Worm (Caenorhabditis elegans) whole organism, L1 larva: ENCODE measurements around the gene clik-2.

Source experiments
- C04F5.9 ChIP-seq: sonication (generic microtip); optimal IDR thresholded peaks from 2 replicates; lab custom pipeline; 2016; ENCODE audit warnings: missing genetic modification characterization, missing compliant biosample characterization
- aha-1 ChIP-seq: fragments of 150-350 bp; optimal IDR thresholded peaks from 2 replicates; lab custom pipeline; 2014; ENCODE audit warnings: missing biosample characterization, missing genetic modification characterization
- aly-2 ChIP-seq: fragments of 150-350 bp; optimal IDR thresholded peaks from 2 replicates; lab custom pipeline; 2014; ENCODE audit warnings: missing biosample characterization, missing genetic modification characterization
- ama-1 ChIP-seq: fragments of 150-350 bp; optimal IDR thresholded peaks from 2 replicates; lab custom pipeline; 2014
- ceh-63 ChIP-seq: fragments of 200-800 bp; sonication (Bioruptor generic); optimal IDR thresholded peaks from 2 replicates; lab custom pipeline; 2018; ENCODE audit warnings: mild to moderate bottlenecking, missing genetic modification characterization, missing compliant biosample characterization
- ceh-82 ChIP-seq, 3 experiments: fragments of 150-350 bp in 1 of 3; sonication (generic microtip) in 2 of 3; optimal IDR thresholded peaks; 2 replicates each; lab custom pipeline; 2014 to 2017; ENCODE audit warnings: missing biosample characterization in 3 of 3, missing genetic modification characterization in 3 of 3
- ceh-90 ChIP-seq: sonication (generic microtip); optimal IDR thresholded peaks from 2 replicates; lab custom pipeline; 2016; ENCODE audit warnings: missing genetic modification characterization, missing compliant biosample characterization
- ces-1 ChIP-seq: fragments of 150-350 bp; optimal IDR thresholded peaks from 2 replicates; lab custom pipeline; 2014; ENCODE audit warnings: missing biosample characterization, missing genetic modification reagents, missing genetic modification characterization
- dsc-1 ChIP-seq: sonication (generic microtip); optimal IDR thresholded peaks from 2 replicates; lab custom pipeline; 2016; ENCODE audit warnings: mild to moderate bottlenecking, missing genetic modification characterization, missing compliant biosample characterization
- efl-1 ChIP-seq, 4 experiments: fragments of 150-350 bp; optimal IDR thresholded peaks in 3 of 4; peaks in 1 of 4; 1 replicate in 1 of 4; 2 replicates in 3 of 4; lab custom pipeline; 2014; ENCODE audit warnings: missing biosample characterization in 2 of 4, missing genetic modification characterization in 2 of 4, missing genetic modification reagents in 2 of 4
- efl-3 ChIP-seq: fragments of 200-800 bp; sonication (Bioruptor generic); optimal IDR thresholded peaks from 2 replicates; lab custom pipeline; 2018; ENCODE audit warnings: mild to moderate bottlenecking, missing genetic modification characterization, missing compliant biosample characterization
- egl-13 ChIP-seq: sonication (generic microtip); optimal IDR thresholded peaks from 2 replicates; lab custom pipeline; 2016; ENCODE audit warnings: missing genotype, missing genetic modification reagents, missing genetic modification characterization, missing compliant biosample characterization
- elt-2 ChIP-seq: sonication (generic microtip); optimal IDR thresholded peaks from 2 replicates; lab custom pipeline; 2016; ENCODE audit warnings: missing genetic modification characterization, mild to moderate bottlenecking, inconsistent platforms, missing compliant biosample characterization, missing genetic modification reagents
- elt-3 ChIP-seq, 6 experiments: fragments of 150-350 bp in 1 of 6; sonication (generic microtip); optimal IDR thresholded peaks; 2 replicates each; lab custom pipeline; 2017 to 2018; ENCODE audit warnings: missing biosample characterization in 6 of 6, missing genetic modification characterization in 6 of 6, inconsistent platforms in 1 of 6
- fos-1 ChIP-seq: fragments of 150-350 bp; optimal IDR thresholded peaks from 2 replicates; lab custom pipeline; 2014; ENCODE audit warnings: missing biosample characterization, missing genetic modification characterization
- grh-1 ChIP-seq: fragments of 200-800 bp; sonication (Bioruptor generic); IDR thresholded peaks from 2 replicates; pipeline ENCODE4 v1.3.6; 2022; ENCODE audit warnings: missing genetic modification reagents, missing genetic modification characterization, missing compliant biosample characterization
- hlh-4 ChIP-seq: sonication (generic microtip); optimal IDR thresholded peaks from 2 replicates; lab custom pipeline; 2016; ENCODE audit warnings: mild to moderate bottlenecking, missing genetic modification characterization, missing compliant biosample characterization
- irx-1 ChIP-seq: sonication (generic microtip); optimal IDR thresholded peaks from 2 replicates; lab custom pipeline; 2016; ENCODE audit warnings: missing genetic modification characterization, missing compliant biosample characterization
- isw-1 ChIP-seq: fragments of 200-800 bp; sonication (Bioruptor generic); IDR thresholded peaks from 2 replicates; pipeline ENCODE4 v1.3.6; 2022; ENCODE audit warnings: missing genetic modification characterization, missing compliant biosample characterization
- jun-1 ChIP-seq: fragments of 150-350 bp; optimal IDR thresholded peaks from 2 replicates; lab custom pipeline; 2014; ENCODE audit warnings: missing biosample characterization, missing genetic modification reagents, missing genetic modification characterization
- lin-14 ChIP-seq: fragments of 200-800 bp; sonication (Bioruptor generic); optimal IDR thresholded peaks from 2 replicates; lab custom pipeline; 2018; ENCODE audit warnings: mild to moderate bottlenecking, missing genetic modification characterization, moderate library complexity, missing compliant biosample characterization
- lin-35 ChIP-seq, 2 experiments: fragments of 150-350 bp; optimal IDR thresholded peaks; 2 replicates each; lab custom pipeline; 2014; ENCODE audit warnings: missing biosample characterization in 2 of 2, missing genetic modification characterization in 2 of 2, missing genetic modification reagents in 2 of 2
- lin-39 ChIP-seq: fragments of 150-350 bp; optimal IDR thresholded peaks from 2 replicates; lab custom pipeline; 2014; ENCODE audit warnings: missing biosample characterization, missing genetic modification reagents, missing genetic modification characterization
- lir-3 ChIP-seq: sonication (generic microtip); optimal IDR thresholded peaks from 2 replicates; lab custom pipeline; 2016; ENCODE audit warnings: mild to moderate bottlenecking, missing genetic modification characterization, moderate library complexity, missing compliant biosample characterization; ENCODE audit not compliant: poor library complexity
- mab-9 ChIP-seq: fragments of 200-800 bp; sonication (Bioruptor generic); IDR thresholded peaks from 2 replicates; pipeline ENCODE4 v1.3.6; 2022; ENCODE audit warnings: missing genetic modification reagents, missing genetic modification characterization, missing compliant biosample characterization
- mdl-1 ChIP-seq, 2 experiments: fragments of 150-350 bp; optimal IDR thresholded peaks; 2 replicates each; lab custom pipeline; 2014 to 2017; ENCODE audit warnings: missing biosample characterization in 2 of 2, missing genetic modification characterization in 2 of 2, inconsistent platforms in 1 of 2
- mep-1 ChIP-seq: fragments of 150-350 bp; optimal IDR thresholded peaks from 2 replicates; lab custom pipeline; 2014; ENCODE audit warnings: missing biosample characterization, missing genetic modification characterization
- nhr-11 ChIP-seq: fragments of 150-350 bp; optimal IDR thresholded peaks from 2 replicates; lab custom pipeline; 2014; ENCODE audit warnings: missing biosample characterization, missing genetic modification characterization
- nhr-12 ChIP-seq: sonication (generic microtip); optimal IDR thresholded peaks from 2 replicates; lab custom pipeline; 2017; ENCODE audit warnings: missing biosample characterization, missing genetic modification characterization
- nhr-19 ChIP-seq: fragments of 200-800 bp; sonication (Bioruptor generic); conservative IDR thresholded peaks from 2 replicates; pipeline ENCODE4 v1.3.6; 2022; ENCODE audit warnings: missing genetic modification characterization, missing compliant biosample characterization
- nhr-237 ChIP-seq: fragments of 150-350 bp; optimal IDR thresholded peaks from 2 replicates; lab custom pipeline; 2014; ENCODE audit warnings: missing biosample characterization, missing genetic modification characterization
- nhr-28 ChIP-seq: fragments of 150-350 bp; optimal IDR thresholded peaks from 2 replicates; lab custom pipeline; 2014; ENCODE audit warnings: missing biosample characterization, missing genetic modification characterization
- nhr-47 ChIP-seq: sonication (generic microtip); optimal IDR thresholded peaks from 2 replicates; lab custom pipeline; 2016; ENCODE audit warnings: mild to moderate bottlenecking, missing genetic modification characterization, moderate library complexity, missing compliant biosample characterization
- nhr-77 ChIP-seq: fragments of 150-350 bp; optimal IDR thresholded peaks from 2 replicates; lab custom pipeline; 2014; ENCODE audit warnings: missing biosample characterization, missing genetic modification characterization
- nhr-84 ChIP-seq: sonication (generic microtip); optimal IDR thresholded peaks from 2 replicates; lab custom pipeline; 2017; ENCODE audit warnings: missing biosample characterization, missing genetic modification characterization
- pag-3 ChIP-seq: sonication (generic microtip); optimal IDR thresholded peaks from 2 replicates; lab custom pipeline; 2017; ENCODE audit warnings: missing genetic modification characterization, mild to moderate bottlenecking, missing compliant biosample characterization, antibody characterized with exemption, borderline replicate concordance; ENCODE audit not compliant: insufficient read depth
- pax-3 ChIP-seq: fragments of 200-800 bp; sonication (Bioruptor generic); optimal IDR thresholded peaks from 2 replicates; lab custom pipeline; 2018; ENCODE audit warnings: mild to moderate bottlenecking, missing genetic modification characterization, moderate library complexity, missing compliant biosample characterization
- pqm-1 ChIP-seq: sonication (generic microtip); optimal IDR thresholded peaks from 3 replicates; lab custom pipeline; 2017; ENCODE audit warnings: missing biosample characterization, missing genetic modification characterization
- skn-1 ChIP-seq: fragments of 150-350 bp; optimal IDR thresholded peaks from 2 replicates; lab custom pipeline; 2014; ENCODE audit warnings: missing biosample characterization, missing genetic modification characterization
- snpc-4 ChIP-seq: fragments of 150-350 bp; optimal IDR thresholded peaks from 2 replicates; lab custom pipeline; 2014; ENCODE audit warnings: missing biosample characterization, missing genetic modification characterization
- sup-37 ChIP-seq: fragments of 200-800 bp; sonication (Bioruptor generic); optimal IDR thresholded peaks from 2 replicates; lab custom pipeline; 2018; ENCODE audit warnings: mild to moderate bottlenecking, missing genetic modification characterization, missing compliant biosample characterization
- unc-62 ChIP-seq: fragments of 150-350 bp; optimal IDR thresholded peaks from 2 replicates; lab custom pipeline; 2014; ENCODE audit warnings: missing biosample characterization, missing genetic modification reagents, missing genetic modification characterization
- zip-4 ChIP-seq: fragments of 200-800 bp; sonication (Bioruptor generic); optimal IDR thresholded peaks from 2 replicates; lab custom pipeline; 2018; ENCODE audit warnings: mild to moderate bottlenecking, missing genetic modification characterization, moderate library complexity, missing compliant biosample characterization
- ztf-11 ChIP-seq, 2 experiments: sonication (generic microtip); optimal IDR thresholded peaks; 2 replicates each; lab custom pipeline; 2016 to 2017; ENCODE audit warnings: missing genetic modification characterization in 2 of 2, missing biosample characterization in 1 of 2, missing compliant biosample characterization in 1 of 2
- ztf-4 ChIP-seq: fragments of 150-350 bp; optimal IDR thresholded peaks from 2 replicates; lab custom pipeline; 2014; ENCODE audit warnings: missing biosample characterization, missing genetic modification characterization

The clik-2 gene

DNA sequence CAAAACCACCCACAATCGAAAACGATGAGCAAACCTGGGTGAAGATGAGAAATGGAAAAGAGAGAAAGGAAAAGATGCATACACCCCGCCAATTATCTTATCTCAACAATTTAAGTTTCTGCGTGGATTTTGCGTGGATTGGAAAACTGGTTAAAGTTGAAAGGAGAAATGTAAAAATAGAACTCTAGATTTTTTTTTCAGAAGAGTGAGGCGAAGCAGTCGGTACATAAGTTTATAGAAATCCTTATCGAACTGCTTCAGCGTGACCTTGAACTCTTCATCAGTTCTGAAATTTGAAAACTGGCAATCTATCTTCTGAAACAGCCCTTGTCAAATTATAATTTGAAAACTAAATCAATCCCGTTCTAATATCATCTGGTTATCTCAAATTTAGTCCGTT is at the start of gene clik-2:
TSS of gene clik-2 (minus strand) at position 101 of the 400 bp plus-strand sequence.
- TF ChIP-seq nhr-12 (tag; lab: Kevin White, UChicago) (no peak), egl-13 (tag; lab: Kevin White, UChicago) (no peak), ces-1 (GFP tag; lab: Kevin White, UChicago) (no peak), aly-2 (no peak), lin-35 (GFP tag; optimal IDR thresholded peaks at IDR 0.05; lab: Kevin White, UChicago) (no peak), efl-1 (optimal IDR thresholded peaks at IDR 0.05; lab: Kevin White, UChicago) (no peak), efl-1 (GFP tag; optimal IDR thresholded peaks at IDR 0.05 in 1 of 2; lab: Kevin White, UChicago) (no peak), skn-1 (no peak), nhr-47 (tag; lab: Kevin White, UChicago) (no peak), nhr-84 (tag; lab: Kevin White, UChicago) (no peak), ceh-90 (tag; lab: Kevin White, UChicago) (no peak), dsc-1 (tag; lab: Kevin White, UChicago) (no peak)

- TF ChIP-seq mdl-1 (tag; optimal IDR thresholded peaks at IDR 0.05; lab: Kevin White, UChicago) (no peak), skn-1 (no peak), lin-39 (tag; lab: Kevin White, UChicago) (no peak), efl-3 (GFP tag; lab: Kevin White, UChicago) (no peak), nhr-11 (tag; lab: Kevin White, UChicago) (no peak), aha-1 (no peak), lin-14 (GFP tag; lab: Kevin White, UChicago) (no peak), ceh-82 (tag; optimal IDR thresholded peaks at IDR 0.05; lab: Kevin White, UChicago) (no peak), nhr-237 (tag; lab: Kevin White, UChicago) (no peak), snpc-4 (tag; lab: Kevin White, UChicago) (no peak), egl-13 (tag; lab: Kevin White, UChicago) (no peak), nhr-19 (no peak), nhr-77 (tag; lab: Kevin White, UChicago) (no peak), efl-1 (optimal IDR thresholded peaks at IDR 0.05; lab: Kevin White, UChicago) (no peak), efl-1 (GFP tag; optimal IDR thresholded peaks at IDR 0.05 in 1 of 2; lab: Kevin White, UChicago) (no peak), zip-4 (GFP tag; lab: Kevin White, UChicago) (no peak), hlh-4 (tag; lab: Kevin White, UChicago) (no peak), mab-9 (GFP tag; lab: Robert Waterston, UW) (no peak)
Observed at ce11 chrX:7736171-7736570, 47.2 kb upstream of the clik-2 start, which contains the start of gene set-12. set-12 (minus strand) TSS chrX:7736271.

DNA sequence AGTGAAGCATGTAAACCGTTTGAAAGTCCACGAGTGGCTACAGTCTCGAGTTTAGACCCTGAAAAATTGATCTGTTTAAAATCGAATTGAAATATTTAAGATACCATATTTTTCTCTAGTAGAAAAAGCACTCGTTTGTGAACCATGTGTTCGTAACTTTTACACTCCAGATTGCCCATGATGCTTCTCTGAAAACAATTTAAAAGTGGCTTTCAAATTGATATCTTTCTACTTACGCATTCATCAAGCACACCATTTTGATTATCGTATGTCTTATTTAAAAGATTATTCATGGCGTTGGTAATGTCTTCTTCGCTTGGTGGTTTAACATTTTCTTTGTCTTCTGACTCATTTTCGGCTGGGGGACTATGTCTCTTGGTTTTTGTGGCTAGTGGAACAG is 44.6 kb upstream of the clik-2 start:
- TF ChIP-seq skn-1 (no peak), nhr-77 (tag; lab: Kevin White, UChicago) (no peak), pag-3 (no peak), isw-1 (GFP tag; lab: Robert Waterston, UW) (no peak), nhr-12 (tag; lab: Kevin White, UChicago) (no peak), zip-4 (GFP tag; lab: Kevin White, UChicago) (no peak), elt-2 (no peak), ztf-11 (tag; optimal IDR thresholded peaks at IDR 0.05; lab: Kevin White, UChicago) (no peak), mep-1 (tag; lab: Kevin White, UChicago) (no peak), nhr-19 (no peak), ceh-90 (tag; lab: Kevin White, UChicago) (no peak), irx-1 (tag; lab: Kevin White, UChicago) (no peak), elt-3 (tag; optimal IDR thresholded peaks at IDR 0.05; lab: Kevin White, UChicago) (no peak), pqm-1 (no peak), grh-1 (GFP tag; lab: Robert Waterston, UW) (no peak)
- TF ChIP-seq, all 84 proteins: peak for 0

ce11 chrX:7727601-7728000 is 38.6 kb upstream of the clik-2 start, which contains the start of gene vit-1:
vit-1 (plus strand) TSS chrX:7727889.
- TF ChIP-seq isw-1 (GFP tag; lab: Robert Waterston, UW) (no peak), nhr-28 (tag; lab: Kevin White, UChicago) (no peak), pax-3 (tag; lab: Kevin White, UChicago) (no peak), sup-37 (GFP tag; lab: Kevin White, UChicago) (no peak), ama-1 (no peak), jun-1 (tag; lab: Kevin White, UChicago) (no peak), dsc-1 (tag; lab: Kevin White, UChicago) (no peak), nhr-237 (tag; lab: Kevin White, UChicago) (no peak), ztf-4 (tag; lab: Kevin White, UChicago) (no peak), unc-62 (GFP tag; lab: Kevin White, UChicago) (no peak), ceh-63 (GFP tag; lab: Kevin White, UChicago) (no peak), fos-1 (tag; lab: Kevin White, UChicago) (no peak), lir-3 (tag; lab: Kevin White, UChicago) (no peak), C04F5.9 (tag; lab: Kevin White, UChicago) (no peak), nhr-12 (tag; lab: Kevin White, UChicago) (no peak)
